Fruit fly (Drosophila melanogaster): ENCODE results near the gene Ddrgk1.

DNA sequence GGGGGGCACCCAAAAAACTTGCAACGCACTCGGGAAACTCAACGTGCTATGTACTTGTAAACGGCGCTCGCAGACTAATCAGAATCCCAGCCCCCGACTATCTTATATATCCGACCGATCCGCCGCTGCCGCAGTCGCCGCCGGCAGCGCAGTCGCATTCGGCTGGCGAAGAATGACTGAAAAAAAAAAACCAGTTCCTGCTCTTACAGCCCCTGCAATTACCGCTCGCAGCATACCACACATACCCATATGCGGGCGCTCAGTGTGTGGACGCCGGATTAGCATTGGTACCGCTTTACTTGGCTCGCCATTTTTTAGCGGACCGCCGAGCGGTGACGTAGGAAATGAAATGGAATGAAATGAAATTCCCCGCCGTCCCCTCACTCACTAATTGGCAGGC is 22.2 kb downstream of the Ddrgk1 start, which contains the start of gene e:
- TF ChIP-seq CG9948 (tag; optimal IDR thresholded peaks at IDR 0.05) (no peak), rn (GFP tag; IDR thresholded peaks at IDR 0.05) (no peak), EcR (GFP tag; optimal IDR thresholded peaks at IDR 0.05) (no peak), gl (tag; optimal IDR thresholded peaks at IDR 0.05) (no peak), Snoo (tag; optimal IDR thresholded peaks at IDR 0.05) (no peak), CG12605 (GFP tag; IDR thresholded peaks at IDR 0.05) (no peak), CG8301 (tag; optimal IDR thresholded peaks at IDR 0.05) (no peak), Pif1A (GFP tag; optimal IDR thresholded peaks at IDR 0.05) (no peak), Ets98B (GFP tag; IDR thresholded peaks at IDR 0.05) (no peak), CG14655 (GFP tag; optimal IDR thresholded peaks at IDR 0.05) (no peak), D1 (tag; optimal IDR thresholded peaks at IDR 0.05) (no peak)
